Fruit fly (Drosophila melanogaster) whole organism, embryonic: ENCODE measurements around the gene CG31793.

Source experiments
- Awh ChIP-seq: fragments of 200-800 bp; sonication (Bioruptor generic); IDR thresholded peaks from 2 replicates; pipeline ENCODE4, ENCODE4 v1.3.6; 2022; ENCODE audit warnings: missing biosample characterization, missing genetic modification characterization
- Bgb ChIP-seq: fragments of 200-800 bp; sonication (Bioruptor generic); IDR thresholded peaks from 2 replicates; pipeline ENCODE4 v1.3.6; 2022; ENCODE audit warnings: missing biosample characterization, missing genetic modification characterization; ENCODE audit not compliant: partially characterized antibody
- BtbVII ChIP-seq: fragments of 200-800 bp; sonication (Bioruptor generic); optimal IDR thresholded peaks from 3 replicates; lab custom pipeline; 2017; ENCODE audit warnings: missing biosample characterization, mild to moderate bottlenecking, missing genetic modification characterization
- CG12104 ChIP-seq: fragments of 200-800 bp; sonication (Bioruptor generic); optimal IDR thresholded peaks from 3 replicates; lab custom pipeline; 2016; ENCODE audit warnings: missing biosample characterization, missing genetic modification characterization
- CG12236 ChIP-seq: fragments of 200-800 bp; sonication (Bioruptor generic); optimal IDR thresholded peaks from 2 replicates; lab custom pipeline; 2016; ENCODE audit warnings: missing biosample characterization, missing genetic modification characterization
- CG13287 ChIP-seq: fragments of 200-800 bp; sonication (Bioruptor generic); IDR thresholded peaks from 2 replicates; pipeline ENCODE4 v1.3.6; 2022; ENCODE audit warnings: missing biosample characterization, missing genetic modification characterization; ENCODE audit not compliant: partially characterized antibody
- CG13296 ChIP-seq: fragments of 200-800 bp; sonication (Bioruptor generic); optimal IDR thresholded peaks from 3 replicates; lab custom pipeline; 2018; ENCODE audit warnings: missing biosample characterization, mild to moderate bottlenecking, missing genetic modification characterization
- CG14050 ChIP-seq: fragments of 200-800 bp; sonication (Bioruptor generic); IDR thresholded peaks from 3 replicates; pipeline ENCODE4 v1.3.6; 2022; ENCODE audit warnings: missing biosample characterization, missing genetic modification characterization
- CG1529 ChIP-seq: fragments of 200-800 bp; sonication (Bioruptor generic); optimal IDR thresholded peaks from 3 replicates; lab custom pipeline; 2018; ENCODE audit warnings: missing biosample characterization, missing genetic modification characterization
- CG16779 ChIP-seq: fragments of 200-800 bp; sonication (Bioruptor generic); IDR thresholded peaks from 2 replicates; pipeline ENCODE4 v1.3.6; 2022; ENCODE audit warnings: missing biosample characterization, missing genetic modification characterization
- CG16815 ChIP-seq: fragments of 200-800 bp; sonication (Bioruptor generic); optimal IDR thresholded peaks from 3 replicates; lab custom pipeline; 2017; ENCODE audit warnings: missing biosample characterization, mild to moderate bottlenecking, missing genetic modification characterization
- CG17186 ChIP-seq: fragments of 200-800 bp; sonication (Bioruptor generic); optimal IDR thresholded peaks from 3 replicates; lab custom pipeline; 2017; ENCODE audit warnings: missing biosample characterization, missing genetic modification reagents, missing genetic modification characterization
- CG17612 ChIP-seq: fragments of 200-800 bp; sonication (Bioruptor generic); IDR thresholded peaks from 2 replicates; pipeline ENCODE4 v1.3.6; 2022; ENCODE audit warnings: missing biosample characterization, missing genetic modification characterization
- CG17829 ChIP-seq: fragments of 200-800 bp; optimal IDR thresholded peaks from 2 replicates; lab custom pipeline; 2019; ENCODE audit warnings: missing biosample characterization, mild to moderate bottlenecking, missing genetic modification characterization, moderate library complexity
- CG1792 ChIP-seq: fragments of 200-800 bp; sonication (Bioruptor generic); optimal IDR thresholded peaks from 2 replicates; lab custom pipeline; 2016; ENCODE audit warnings: missing biosample characterization, missing genetic modification characterization
- CG18764 ChIP-seq: fragments of 200-800 bp; sonication (Bioruptor generic); optimal IDR thresholded peaks from 3 replicates; lab custom pipeline; 2016; ENCODE audit warnings: missing biosample characterization, missing genetic modification characterization
- CG2202 ChIP-seq: fragments of 200-800 bp; sonication (Bioruptor generic); optimal IDR thresholded peaks from 2 replicates; lab custom pipeline; 2018; ENCODE audit warnings: missing biosample characterization, mild to moderate bottlenecking, missing genetic modification characterization
- CG33557 ChIP-seq: fragments of 200-800 bp; sonication (Bioruptor generic); optimal IDR thresholded peaks from 2 replicates; lab custom pipeline; 2019; ENCODE audit warnings: missing biosample characterization, mild to moderate bottlenecking, missing genetic modification characterization, moderate library complexity
- CG34224 ChIP-seq: fragments of 200-800 bp; sonication (Bioruptor generic); IDR thresholded peaks from 3 replicates; pipeline ENCODE4 v1.3.6; 2022; ENCODE audit warnings: missing biosample characterization, missing genetic modification characterization; ENCODE audit not compliant: partially characterized antibody
- CG4360 ChIP-seq: fragments of 200-800 bp; sonication (Bioruptor generic); IDR thresholded peaks from 2 replicates; pipeline ENCODE4 v1.3.6; 2022; ENCODE audit warnings: missing biosample characterization, missing genetic modification characterization
- CG43689 ChIP-seq: fragments of 200-800 bp; sonication (Bioruptor generic); IDR thresholded peaks from 2 replicates; pipeline ENCODE4 v1.3.6; 2022; ENCODE audit warnings: missing biosample characterization, missing genetic modification characterization
- CG6683 ChIP-seq: fragments of 200-800 bp; sonication (Bioruptor generic); optimal IDR thresholded peaks from 2 replicates; lab custom pipeline; 2017; ENCODE audit warnings: missing biosample characterization, mild to moderate bottlenecking, missing genetic modification characterization, missing genetic modification reagents
- CG6813 ChIP-seq: fragments of 200-800 bp; sonication (Bioruptor generic); optimal IDR thresholded peaks from 2 replicates; lab custom pipeline; 2017; ENCODE audit warnings: missing biosample characterization, missing genetic modification characterization, mild to moderate bottlenecking, moderate library complexity, missing genetic modification reagents
- Drgx ChIP-seq: fragments of 200-800 bp; sonication (Bioruptor generic); IDR thresholded peaks from 2 replicates; pipeline ENCODE4 v1.3.6; 2022; ENCODE audit warnings: missing biosample characterization, missing genetic modification characterization
- Ets97D ChIP-seq: fragments of 200-800 bp; sonication (Bioruptor generic); optimal IDR thresholded peaks from 3 replicates; lab custom pipeline; 2016; ENCODE audit warnings: missing biosample characterization, missing genetic modification characterization
- Fer2 ChIP-seq: fragments of 200-800 bp; sonication (Bioruptor generic); optimal IDR thresholded peaks from 2 replicates; lab custom pipeline; 2018; ENCODE audit warnings: missing biosample characterization, mild to moderate bottlenecking, missing genetic modification characterization, moderate library complexity
- HLH3B ChIP-seq: fragments of 200-800 bp; sonication (Bioruptor generic); IDR thresholded peaks from 2 replicates; pipeline ENCODE4 v1.3.6; 2022; ENCODE audit warnings: missing biosample characterization, missing genetic modification characterization
- MBD-R2 ChIP-seq: fragments of 200-800 bp; sonication (Bioruptor generic); IDR thresholded peaks from 2 replicates; pipeline ENCODE4 v1.3.6; 2022; ENCODE audit warnings: missing biosample characterization, missing genetic modification characterization
- Side ChIP-seq: fragments of 200-800 bp; sonication (Bioruptor generic); optimal IDR thresholded peaks from 2 replicates; lab custom pipeline; 2016; ENCODE audit warnings: missing biosample characterization, missing genetic modification characterization
- Sox100B ChIP-seq: fragments of 200-800 bp; sonication (Bioruptor generic); optimal IDR thresholded peaks from 3 replicates; lab custom pipeline; 2018; ENCODE audit warnings: missing biosample characterization, mild to moderate bottlenecking, missing genetic modification characterization
- Ssrp ChIP-seq: fragments of 200-800 bp; sonication (Bioruptor generic); optimal IDR thresholded peaks from 2 replicates; lab custom pipeline; 2018; ENCODE audit warnings: missing biosample characterization, mild to moderate bottlenecking, missing genetic modification characterization, moderate library complexity
- ap ChIP-seq: fragments of 200-800 bp; sonication (Bioruptor generic); IDR thresholded peaks from 2 replicates; pipeline ENCODE4 v1.3.6; 2022; ENCODE audit warnings: missing biosample characterization, missing genetic modification characterization
- bab2 ChIP-seq: fragments of 200-800 bp; sonication (Bioruptor generic); optimal IDR thresholded peaks from 2 replicates; lab custom pipeline; 2016; ENCODE audit warnings: missing biosample characterization, missing genetic modification characterization
- bcd ChIP-seq: fragments of 200-800 bp; sonication (Bioruptor generic); optimal IDR thresholded peaks from 2 replicates; lab custom pipeline; 2017; ENCODE audit warnings: missing biosample characterization, mild to moderate bottlenecking, missing genetic modification characterization
- br ChIP-seq: fragments of >200 bp; optimal IDR thresholded peaks from 2 replicates; lab custom pipeline; 2017
- cad ChIP-seq: fragments of >200 bp; optimal IDR thresholded peaks from 2 replicates; lab custom pipeline; 2017; ENCODE audit warnings: missing biosample characterization, missing genetic modification characterization
- cato ChIP-seq: fragments of 200-800 bp; sonication (Bioruptor generic); optimal IDR thresholded peaks from 2 replicates; lab custom pipeline; 2016; ENCODE audit warnings: missing biosample characterization, missing genetic modification characterization, borderline replicate concordance
- chinmo ChIP-seq: fragments of 200-800 bp; sonication (Bioruptor generic); IDR thresholded peaks from 4 replicates; pipeline ENCODE4 v1.3.6; 2022; ENCODE audit warnings: missing biosample characterization, missing genetic modification characterization; ENCODE audit not compliant: partially characterized antibody
- crp ChIP-seq, 2 experiments: fragments of 200-800 bp; sonication (Bioruptor generic); optimal IDR thresholded peaks; 2 replicates in 1 of 2; 3 replicates in 1 of 2; lab custom pipeline; 2017; ENCODE audit warnings: missing biosample characterization in 2 of 2, missing genetic modification characterization in 2 of 2, mild to moderate bottlenecking in 1 of 2, moderate library complexity in 1 of 2
- dati ChIP-seq: fragments of 200-800 bp; sonication (Bioruptor generic); IDR thresholded peaks from 2 replicates; pipeline ENCODE4 v1.3.6; 2022; ENCODE audit warnings: missing biosample characterization, missing genetic modification characterization
- dmrt99B ChIP-seq: fragments of 200-800 bp; sonication (Bioruptor generic); optimal IDR thresholded peaks from 2 replicates; lab custom pipeline; 2018; ENCODE audit warnings: missing biosample characterization, mild to moderate bottlenecking, missing genetic modification characterization, moderate library complexity
- grn ChIP-seq: fragments of 200-800 bp; sonication (Bioruptor generic); optimal IDR thresholded peaks from 3 replicates; lab custom pipeline; 2017; ENCODE audit warnings: missing biosample characterization, missing genetic modification characterization
- hth ChIP-seq: fragments of >200 bp; optimal IDR thresholded peaks from 2 replicates; lab custom pipeline; 2017; ENCODE audit warnings: inconsistent platforms
- lmd ChIP-seq: fragments of 200-800 bp; sonication (Bioruptor generic); IDR thresholded peaks from 2 replicates; pipeline ENCODE4 v1.3.6; 2022; ENCODE audit warnings: missing biosample characterization, missing genetic modification characterization
- otp ChIP-seq: fragments of 200-800 bp; sonication (Bioruptor generic); IDR thresholded peaks from 3 replicates; pipeline ENCODE4, ENCODE4 v1.3.6; 2022; ENCODE audit warnings: missing biosample characterization, missing genetic modification characterization
- pzg ChIP-seq: fragments of 200-800 bp; sonication (Bioruptor generic); optimal IDR thresholded peaks from 3 replicates; lab custom pipeline; 2018; ENCODE audit warnings: missing biosample characterization, mild to moderate bottlenecking, missing genetic modification characterization, moderate library complexity
- row ChIP-seq: fragments of 200-800 bp; sonication (Bioruptor generic); IDR thresholded peaks from 3 replicates; pipeline ENCODE4 v1.3.6; 2022; ENCODE audit warnings: missing biosample characterization, missing genetic modification characterization
- sug ChIP-seq: fragments of 200-800 bp; optimal IDR thresholded peaks from 2 replicates; lab custom pipeline; 2019; ENCODE audit warnings: missing biosample characterization, mild to moderate bottlenecking, missing genetic modification characterization, moderate library complexity
- tin ChIP-seq: fragments of 200-800 bp; sonication (Bioruptor generic); optimal IDR thresholded peaks from 3 replicates; lab custom pipeline; 2016; ENCODE audit warnings: missing biosample characterization, missing genetic modification characterization
- yki ChIP-seq: fragments of >200 bp; optimal IDR thresholded peaks from 3 replicates; lab custom pipeline; 2018

The CG31793 gene

dm6 chr2L:19014032-19014880 lies 11.1 kb downstream of the CG31793 start (continued):
- TF ChIP-seq Bgb (GFP tag; lab: Robert Waterston, UW) (no peak; the same call in 1 of the 2 replicates), CG18764 (peak; percentile 24), CG43689 (no peak), BtbVII (GFP tag; lab: Kevin White, UChicago) (peak; percentile 86), CG12104 (GFP tag; lab: Kevin White, UChicago) (peak; percentile 49), Ssrp (tag; lab: Kevin White, UChicago) (peak; percentile 57), Fer2 (peak; percentile 31), hth (lab: Kevin White, UChicago) (no peak), dmrt99B (peak; percentile 88), CG17829 (tag; lab: Kevin White, UChicago) (peak; percentile 68), sug (tag; lab: Kevin White, UChicago) (peak; percentile 70), CG17186 (GFP tag; lab: Kevin White, UChicago) (no peak), bcd (GFP tag; lab: Kevin White, UChicago) (peak; percentile 80), Drgx (GFP tag; lab: Robert Waterston, UW) (peak; percentile 9; the same call in 1 of the 2 replicates), ap (GFP tag; lab: Robert Waterston, UW) (0 out of 2 replicates have a peak, but pooled peaks have one; percentile 24), tin (peak; percentile 43), CG1792 (GFP tag; lab: Kevin White, UChicago) (no peak), MBD-R2 (GFP tag; lab: Robert Waterston, UW) (no peak), row (GFP tag; lab: Robert Waterston, UW) (peak; percentile 82), br (lab: Kevin White, UChicago) (no peak), CG13296 (peak; percentile 89), cad (no peak), cato (GFP tag; lab: Kevin White, UChicago) (no peak), grn (GFP tag; lab: Kevin White, UChicago) (no peak), CG33557 (no peak), yki (lab: Kevin White, UChicago) (no peak), CG4360 (GFP tag; lab: Robert Waterston, UW) (no peak), pzg (GFP tag; lab: Kevin White, UChicago) (no peak), CG34224 (GFP tag; lab: Robert Waterston, UW) (no peak), CG6683 (GFP tag; lab: Kevin White, UChicago) (peak; percentile 74), Awh (0 out of 2 replicates have a peak, but pooled peaks have one; percentile 10), lmd (GFP tag; lab: Robert Waterston, UW) (peak; percentile 62), bab2 (peak; percentile 49), CG6813 (peak; percentile 70), Ets97D (GFP tag; lab: Kevin White, UChicago) (no peak), CG1529 (GFP tag; lab: Kevin White, UChicago) (peak; percentile 54), Side (GFP tag; lab: Kevin White, UChicago) (no peak), CG12236 (GFP tag; lab: Kevin White, UChicago) (no peak), Sox100B (GFP tag; lab: Kevin White, UChicago) (peak; percentile 82), CG17612 (GFP tag; lab: Robert Waterston, UW) (no peak), HLH3B (GFP tag; lab: Robert Waterston, UW) (peak; percentile 70), CG14050 (GFP tag; lab: Robert Waterston, UW) (peak; percentile 13; the same call in 1 of the 3 replicates), chinmo (GFP tag; lab: Robert Waterston, UW) (0 out of 4 replicates have a peak, but pooled peaks have one; percentile 58), otp (GFP tag; lab: Robert Waterston, UW) (no peak), crp (GFP tag; optimal IDR thresholded peaks at IDR 0.05; lab: Kevin White, UChicago) (peak in 1 of 2 experiments; percentile 20), CG16815 (GFP tag; lab: Kevin White, UChicago) (peak; percentile 52), CG13287 (GFP tag; lab: Robert Waterston, UW) (no peak), CG2202 (tag; lab: Kevin White, UChicago) (no peak), CG16779 (no peak), dati (GFP tag; lab: Robert Waterston, UW) (no peak)
